Worm (Caenorhabditis elegans) whole organism, L1 larva: Measurements from ENCODE around the gene F53F8.7.

Source experiments
- C04F5.9 ChIP-seq: sonication (generic microtip); optimal IDR thresholded peaks from 2 replicates; lab custom pipeline; 2016; ENCODE audit warnings: missing genetic modification characterization, missing compliant biosample characterization
- C16A3.4 ChIP-seq: fragments of 150-350 bp; optimal IDR thresholded peaks from 2 replicates; lab custom pipeline; 2014; ENCODE audit warnings: missing biosample characterization, missing genetic modification characterization
- C34B4.2 ChIP-seq: sonication (generic microtip); optimal IDR thresholded peaks from 2 replicates; lab custom pipeline; 2017; ENCODE audit warnings: mild to moderate bottlenecking, missing genetic modification characterization, missing compliant biosample characterization
- F16B12.6 ChIP-seq: fragments of 150-350 bp; optimal IDR thresholded peaks from 2 replicates; lab custom pipeline; 2014; ENCODE audit warnings: missing biosample characterization, missing genetic modification characterization
- Y116A8C.19 ChIP-seq: sonication (generic microtip); optimal IDR thresholded peaks from 2 replicates; lab custom pipeline; 2016; ENCODE audit warnings: missing compliant biosample characterization, missing genetic modification characterization, borderline replicate concordance
- aha-1 ChIP-seq: fragments of 150-350 bp; optimal IDR thresholded peaks from 2 replicates; lab custom pipeline; 2014; ENCODE audit warnings: missing biosample characterization, missing genetic modification characterization
- alr-1 ChIP-seq: fragments of 200-800 bp; sonication (Bioruptor generic); optimal IDR thresholded peaks from 2 replicates; lab custom pipeline; 2018; ENCODE audit warnings: borderline replicate concordance, mild to moderate bottlenecking, missing genetic modification characterization, missing compliant biosample characterization
- ama-1 ChIP-seq: fragments of 150-350 bp; optimal IDR thresholded peaks from 2 replicates; lab custom pipeline; 2014
- ceh-63 ChIP-seq: fragments of 200-800 bp; sonication (Bioruptor generic); optimal IDR thresholded peaks from 2 replicates; lab custom pipeline; 2018; ENCODE audit warnings: mild to moderate bottlenecking, missing genetic modification characterization, missing compliant biosample characterization
- dsc-1 ChIP-seq: sonication (generic microtip); optimal IDR thresholded peaks from 2 replicates; lab custom pipeline; 2016; ENCODE audit warnings: mild to moderate bottlenecking, missing genetic modification characterization, missing compliant biosample characterization
- efl-1 ChIP-seq, 4 experiments: fragments of 150-350 bp; optimal IDR thresholded peaks in 3 of 4; peaks in 1 of 4; 1 replicate in 1 of 4; 2 replicates in 3 of 4; lab custom pipeline; 2014; ENCODE audit warnings: missing biosample characterization in 2 of 4, missing genetic modification characterization in 2 of 4, missing genetic modification reagents in 2 of 4
- efl-3 ChIP-seq: fragments of 200-800 bp; sonication (Bioruptor generic); optimal IDR thresholded peaks from 2 replicates; lab custom pipeline; 2018; ENCODE audit warnings: mild to moderate bottlenecking, missing genetic modification characterization, missing compliant biosample characterization
- elt-2 ChIP-seq: sonication (generic microtip); optimal IDR thresholded peaks from 2 replicates; lab custom pipeline; 2016; ENCODE audit warnings: missing genetic modification characterization, mild to moderate bottlenecking, inconsistent platforms, missing compliant biosample characterization, missing genetic modification reagents
- fkh-10 ChIP-seq: sonication (generic microtip); optimal IDR thresholded peaks from 2 replicates; lab custom pipeline; 2017; ENCODE audit warnings: missing biosample characterization, missing genetic modification reagents, missing genetic modification characterization
- fkh-8 ChIP-seq: sonication (generic microtip); optimal IDR thresholded peaks from 2 replicates; lab custom pipeline; 2016; ENCODE audit warnings: mild to moderate bottlenecking, missing genetic modification characterization, missing compliant biosample characterization
- grh-1 ChIP-seq: fragments of 200-800 bp; sonication (Bioruptor generic); IDR thresholded peaks from 2 replicates; pipeline ENCODE4 v1.3.6; 2022; ENCODE audit warnings: missing genetic modification reagents, missing genetic modification characterization, missing compliant biosample characterization
- hlh-4 ChIP-seq: sonication (generic microtip); optimal IDR thresholded peaks from 2 replicates; lab custom pipeline; 2016; ENCODE audit warnings: mild to moderate bottlenecking, missing genetic modification characterization, missing compliant biosample characterization
- hpl-2 ChIP-seq: fragments of 150-350 bp; optimal IDR thresholded peaks from 2 replicates; lab custom pipeline; 2014; ENCODE audit warnings: missing biosample characterization, missing genetic modification reagents, missing genetic modification characterization
- irx-1 ChIP-seq: sonication (generic microtip); optimal IDR thresholded peaks from 2 replicates; lab custom pipeline; 2016; ENCODE audit warnings: missing genetic modification characterization, missing compliant biosample characterization
- isw-1 ChIP-seq: fragments of 200-800 bp; sonication (Bioruptor generic); IDR thresholded peaks from 2 replicates; pipeline ENCODE4 v1.3.6; 2022; ENCODE audit warnings: missing genetic modification characterization, missing compliant biosample characterization
- jun-1 ChIP-seq: fragments of 150-350 bp; optimal IDR thresholded peaks from 2 replicates; lab custom pipeline; 2014; ENCODE audit warnings: missing biosample characterization, missing genetic modification reagents, missing genetic modification characterization
- lin-14 ChIP-seq: fragments of 200-800 bp; sonication (Bioruptor generic); optimal IDR thresholded peaks from 2 replicates; lab custom pipeline; 2018; ENCODE audit warnings: mild to moderate bottlenecking, missing genetic modification characterization, moderate library complexity, missing compliant biosample characterization
- lin-15B ChIP-seq: fragments of 150-350 bp; sonication (generic microtip); optimal IDR thresholded peaks from 3 replicates; lab custom pipeline; 2014; ENCODE audit warnings: missing biosample characterization, missing genetic modification characterization
- lin-39 ChIP-seq: fragments of 150-350 bp; optimal IDR thresholded peaks from 2 replicates; lab custom pipeline; 2014; ENCODE audit warnings: missing biosample characterization, missing genetic modification reagents, missing genetic modification characterization
- lir-3 ChIP-seq: sonication (generic microtip); optimal IDR thresholded peaks from 2 replicates; lab custom pipeline; 2016; ENCODE audit warnings: mild to moderate bottlenecking, missing genetic modification characterization, moderate library complexity, missing compliant biosample characterization; ENCODE audit not compliant: poor library complexity
- mdl-1 ChIP-seq, 2 experiments: fragments of 150-350 bp; optimal IDR thresholded peaks; 2 replicates each; lab custom pipeline; 2014 to 2017; ENCODE audit warnings: missing biosample characterization in 2 of 2, missing genetic modification characterization in 2 of 2, inconsistent platforms in 1 of 2
- mef-2 ChIP-seq: fragments of 150-350 bp; optimal IDR thresholded peaks from 2 replicates; lab custom pipeline; 2014; ENCODE audit warnings: missing biosample characterization, missing genetic modification characterization
- nhr-12 ChIP-seq: sonication (generic microtip); optimal IDR thresholded peaks from 2 replicates; lab custom pipeline; 2017; ENCODE audit warnings: missing biosample characterization, missing genetic modification characterization
- nhr-71 ChIP-seq: sonication (generic microtip); optimal IDR thresholded peaks from 2 replicates; lab custom pipeline; 2016; ENCODE audit warnings: mild to moderate bottlenecking, missing genetic modification characterization, moderate library complexity, missing compliant biosample characterization
- pag-3 ChIP-seq: sonication (generic microtip); optimal IDR thresholded peaks from 2 replicates; lab custom pipeline; 2017; ENCODE audit warnings: missing genetic modification characterization, mild to moderate bottlenecking, missing compliant biosample characterization, antibody characterized with exemption, borderline replicate concordance; ENCODE audit not compliant: insufficient read depth
- pax-3 ChIP-seq: fragments of 200-800 bp; sonication (Bioruptor generic); optimal IDR thresholded peaks from 2 replicates; lab custom pipeline; 2018; ENCODE audit warnings: mild to moderate bottlenecking, missing genetic modification characterization, moderate library complexity, missing compliant biosample characterization
- rnt-1 ChIP-seq: sonication (generic microtip); optimal IDR thresholded peaks from 2 replicates; lab custom pipeline; 2016; ENCODE audit warnings: mild to moderate bottlenecking, missing genetic modification characterization, moderate library complexity, missing compliant biosample characterization
- snpc-4 ChIP-seq: fragments of 150-350 bp; optimal IDR thresholded peaks from 2 replicates; lab custom pipeline; 2014; ENCODE audit warnings: missing biosample characterization, missing genetic modification characterization
- sox-4 ChIP-seq: sonication (generic microtip); optimal IDR thresholded peaks from 2 replicates; lab custom pipeline; 2016; ENCODE audit warnings: missing genetic modification characterization, missing compliant biosample characterization
- sptf-1 ChIP-seq: fragments of 150-350 bp; optimal IDR thresholded peaks from 2 replicates; lab custom pipeline; 2014; ENCODE audit warnings: missing biosample characterization, missing genetic modification characterization
- sup-37 ChIP-seq: fragments of 200-800 bp; sonication (Bioruptor generic); optimal IDR thresholded peaks from 2 replicates; lab custom pipeline; 2018; ENCODE audit warnings: mild to moderate bottlenecking, missing genetic modification characterization, missing compliant biosample characterization
- swsn-7 ChIP-seq: sonication (generic microtip); optimal IDR thresholded peaks from 2 replicates; lab custom pipeline; 2016; ENCODE audit warnings: missing genetic modification characterization, missing compliant biosample characterization
- tlp-1 ChIP-seq: fragments of 150-350 bp; optimal IDR thresholded peaks from 2 replicates; lab custom pipeline; 2014; ENCODE audit warnings: missing biosample characterization, missing genetic modification characterization
- unc-30 ChIP-seq: sonication (generic microtip); optimal IDR thresholded peaks from 2 replicates; lab custom pipeline; 2017; ENCODE audit warnings: missing biosample characterization, missing genetic modification characterization
- unc-62 ChIP-seq: fragments of 150-350 bp; optimal IDR thresholded peaks from 2 replicates; lab custom pipeline; 2014; ENCODE audit warnings: missing biosample characterization, missing genetic modification reagents, missing genetic modification characterization
- unc-86 ChIP-seq: sonication (generic microtip); optimal IDR thresholded peaks from 2 replicates; lab custom pipeline; 2016; ENCODE audit warnings: missing genetic modification characterization, missing compliant biosample characterization
- vab-15 ChIP-seq: sonication (generic microtip); optimal IDR thresholded peaks from 2 replicates; lab custom pipeline; 2017; ENCODE audit warnings: missing genotype, mild to moderate bottlenecking, missing genetic modification characterization, missing compliant biosample characterization
- zip-4 ChIP-seq: fragments of 200-800 bp; sonication (Bioruptor generic); optimal IDR thresholded peaks from 2 replicates; lab custom pipeline; 2018; ENCODE audit warnings: mild to moderate bottlenecking, missing genetic modification characterization, moderate library complexity, missing compliant biosample characterization
- ztf-11 ChIP-seq, 2 experiments: sonication (generic microtip); optimal IDR thresholded peaks; 2 replicates each; lab custom pipeline; 2016 to 2017; ENCODE audit warnings: missing genetic modification characterization in 2 of 2, missing biosample characterization in 1 of 2, missing compliant biosample characterization in 1 of 2

F53F8.7 gene

DNA sequence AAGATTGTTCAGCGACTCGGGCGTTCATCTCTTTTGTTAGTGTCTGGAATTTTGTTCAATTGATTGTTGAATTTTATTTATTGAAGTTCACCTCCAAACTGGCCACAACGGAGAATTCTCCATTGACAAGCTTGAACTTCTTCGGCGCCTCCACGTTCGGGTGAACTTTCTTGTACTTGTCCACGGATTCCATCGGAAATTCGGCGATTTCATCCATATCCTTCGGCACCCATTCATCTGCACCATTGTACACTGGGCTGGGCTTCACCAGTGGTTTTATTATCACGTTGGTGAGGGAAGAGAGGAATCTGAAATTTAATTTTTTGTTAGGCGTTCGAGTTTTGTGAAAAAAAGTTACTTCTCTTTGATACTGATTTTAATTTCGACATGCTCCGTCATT is 29.3 kb upstream of the F53F8.7 start:
- TF ChIP-seq F16B12.6 (tag; lab: Kevin White, UChicago) (no peak), unc-86 (no peak), pax-3 (tag; lab: Kevin White, UChicago) (no peak), isw-1 (GFP tag; lab: Robert Waterston, UW) (no peak), mdl-1 (tag; optimal IDR thresholded peaks at IDR 0.05; lab: Kevin White, UChicago) (no peak), hpl-2 (GFP tag; lab: Kevin White, UChicago) (no peak), fkh-8 (tag; lab: Kevin White, UChicago) (no peak), Y116A8C.19 (tag; lab: Kevin White, UChicago) (no peak), sox-4 (no peak), lin-15B (no peak), lir-3 (tag; lab: Kevin White, UChicago) (no peak), lin-39 (tag; lab: Kevin White, UChicago) (no peak), C34B4.2 (tag; lab: Kevin White, UChicago) (no peak), mef-2 (tag; lab: Kevin White, UChicago) (no peak), irx-1 (tag; lab: Kevin White, UChicago) (no peak), unc-62 (no peak)
- TF ChIP-seq, all 84 proteins: peak for 0

DNA sequence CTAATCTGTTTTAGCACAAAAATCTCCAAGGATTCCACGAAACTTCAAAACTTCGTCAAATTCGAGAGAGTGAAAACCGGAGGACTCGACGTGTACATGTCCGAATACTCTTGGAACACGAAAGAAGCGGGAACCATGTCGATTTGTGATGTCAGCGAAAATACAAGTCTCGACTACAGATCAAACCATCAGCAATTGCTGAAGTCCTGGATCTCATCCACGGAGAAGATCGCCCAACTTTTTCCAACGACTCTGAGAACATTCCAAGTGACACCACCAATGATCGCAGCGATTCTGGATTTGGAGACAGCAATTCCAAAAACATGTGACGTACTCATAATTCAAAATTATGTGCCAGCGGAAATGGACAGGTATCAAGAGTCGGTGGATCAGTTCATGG is 24.3 kb upstream of the F53F8.7 start:
- no peak for TF ChIP-seq F16B12.6 (tag; lab: Kevin White, UChicago)
- TF ChIP-seq efl-1 (optimal IDR thresholded peaks at IDR 0.05; lab: Kevin White, UChicago), result no peak
- peak in 1 of 2 experiments; percentile 58 for TF ChIP-seq efl-1 (GFP tag; optimal IDR thresholded peaks at IDR 0.05 in 1 of 2; lab: Kevin White, UChicago)

ce11 chrV:20721934-20722333 is 23.8 kb upstream of the F53F8.7 start, which contains the start of gene Y44A6C.2:
TSS of gene Y44A6C.2 (plus strand) at chrV:20722234.
- TF ChIP-seq unc-30 (tag; lab: Kevin White, UChicago) (no peak), hpl-2 (GFP tag; lab: Kevin White, UChicago) (no peak), ama-1 (no peak), C34B4.2 (tag; lab: Kevin White, UChicago) (no peak), lin-14 (GFP tag; lab: Kevin White, UChicago) (no peak), alr-1 (no peak), efl-1 (optimal IDR thresholded peaks at IDR 0.05; lab: Kevin White, UChicago) (no peak), efl-1 (GFP tag; optimal IDR thresholded peaks at IDR 0.05 in 1 of 2; lab: Kevin White, UChicago) (no peak), aha-1 (tag; lab: Kevin White, UChicago) (no peak), tlp-1 (tag; lab: Kevin White, UChicago) (no peak)

DNA sequence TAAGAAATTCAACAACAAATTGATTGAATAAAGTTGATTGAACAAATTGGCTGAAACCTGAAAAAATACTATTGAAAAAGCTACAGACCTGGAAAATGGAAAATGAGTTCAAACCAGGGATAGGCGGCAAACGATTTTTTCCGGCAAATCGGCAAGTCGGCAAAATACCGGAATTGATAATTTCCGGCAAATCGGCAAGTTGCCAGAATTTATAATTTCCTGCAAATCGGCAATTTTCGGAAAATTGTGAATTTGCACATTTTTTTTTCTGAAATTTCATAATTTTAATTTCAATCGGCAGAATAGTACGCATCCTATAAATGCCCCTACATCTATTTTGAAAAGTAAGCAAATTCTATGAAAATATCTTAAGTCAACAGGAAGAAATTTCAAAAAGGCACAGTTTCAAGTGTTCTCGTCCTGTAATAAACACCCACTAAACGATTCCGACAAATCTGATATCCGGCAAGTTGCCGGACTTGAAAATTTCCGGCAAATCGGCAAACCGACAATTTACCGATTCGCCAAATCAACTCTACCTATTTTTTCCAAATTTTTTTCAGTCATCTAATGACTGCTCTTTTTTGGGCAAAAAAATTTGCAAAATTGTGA is 18.8 kb upstream of the F53F8.7 start:
- TF ChIP-seq lin-14 (GFP tag; lab: Kevin White, UChicago), result no peak
- no peak for TF ChIP-seq pag-3
- TF ChIP-seq unc-86, result no peak
- TF ChIP-seq jun-1 (tag; lab: Kevin White, UChicago), result no peak
- TF ChIP-seq dsc-1, result no peak
- peak; percentile 23 for TF ChIP-seq sup-37 (GFP tag; lab: Kevin White, UChicago)
- TF ChIP-seq zip-4 (GFP tag; lab: Kevin White, UChicago), result no peak
- TF ChIP-seq sox-4, result no peak
- no peak for TF ChIP-seq grh-1 (GFP tag; lab: Robert Waterston, UW)
- no peak for TF ChIP-seq efl-3 (GFP tag; lab: Kevin White, UChicago)
- no peak for TF ChIP-seq hpl-2 (GFP tag; lab: Kevin White, UChicago)
- TF ChIP-seq elt-2, result no peak
- TF ChIP-seq swsn-7 (tag; lab: Kevin White, UChicago), result no peak
- TF ChIP-seq nhr-71 (tag; lab: Kevin White, UChicago), result no peak
- TF ChIP-seq efl-1 (optimal IDR thresholded peaks at IDR 0.05; lab: Kevin White, UChicago), result no peak
- peak in 1 of 2 experiments; percentile 78 for TF ChIP-seq efl-1 (GFP tag; optimal IDR thresholded peaks at IDR 0.05 in 1 of 2; lab: Kevin White, UChicago)
- TF ChIP-seq ceh-63, result no peak
- no peak for TF ChIP-seq vab-15
- no peak for TF ChIP-seq fkh-10 (GFP tag; lab: Kevin White, UChicago)
- no peak for TF ChIP-seq C16A3.4 (tag; lab: Kevin White, UChicago)
- no peak for TF ChIP-seq snpc-4 (tag; lab: Kevin White, UChicago)
- TF ChIP-seq lin-39 (tag; lab: Kevin White, UChicago), result no peak
- no peak for TF ChIP-seq ztf-11 (tag; optimal IDR thresholded peaks at IDR 0.05; lab: Kevin White, UChicago)
- peak; percentile 5 for TF ChIP-seq ama-1
- no peak for TF ChIP-seq mef-2 (tag; lab: Kevin White, UChicago)
- no peak for TF ChIP-seq nhr-12 (tag; lab: Kevin White, UChicago)
- TF ChIP-seq sptf-1 (tag; lab: Kevin White, UChicago), result no peak
- no peak for TF ChIP-seq C04F5.9
- peak; percentile 18 for TF ChIP-seq rnt-1 (tag; lab: Kevin White, UChicago)
- no peak for TF ChIP-seq hlh-4 (tag; lab: Kevin White, UChicago)
